Worm (Caenorhabditis elegans): ENCODE data around the gene nspa-9.

- TF ChIP-seq tbx-37 (GFP tag; conservative IDR thresholded peaks at IDR 0.05) (no peak), tra-4 (tag; optimal IDR thresholded peaks at IDR 0.05) (no peak)
Measured at ce11 chrX:11734110-11734509, 4.7 kb upstream of the nspa-9 start.

Data from whole organism, early embryonic.